Worm (Caenorhabditis elegans) whole organism, midembryonic: ENCODE results near the gene col-102.

Source experiments
- T22C8.4 ChIP-seq: fragments of 200-800 bp; sonication (Bioruptor generic); IDR thresholded peaks from 2 replicates; pipeline ENCODE4 v1.3.6; 2022; ENCODE audit warnings: missing genetic modification characterization, missing compliant biosample characterization
- cog-1 ChIP-seq: sonication (generic microtip); optimal IDR thresholded peaks from 2 replicates; lab custom pipeline; 2016; ENCODE audit warnings: missing genetic modification characterization, missing compliant biosample characterization
- flt-1 ChIP-seq: fragments of 200-800 bp; sonication (Bioruptor generic); IDR thresholded peaks from 2 replicates; pipeline ENCODE4 v1.3.6; 2022; ENCODE audit warnings: missing genetic modification characterization, missing compliant biosample characterization
- klf-2 ChIP-seq: fragments of 200-800 bp; sonication (Bioruptor generic); conservative IDR thresholded peaks from 2 replicates; pipeline ENCODE4 v1.3.6; 2022; ENCODE audit warnings: missing genetic modification reagents, missing genetic modification characterization, missing compliant biosample characterization
- med-1 ChIP-seq: sonication (generic microtip); optimal IDR thresholded peaks from 2 replicates; lab custom pipeline; 2017; ENCODE audit warnings: missing genetic modification characterization, mild to moderate bottlenecking, missing compliant biosample characterization, antibody characterized with exemption, missing genetic modification reagents; ENCODE audit not compliant: insufficient read depth
- ref-1 ChIP-seq: fragments of 200-800 bp; sonication (Bioruptor generic); conservative IDR thresholded peaks from 2 replicates; pipeline ENCODE4 v1.3.6; 2022; ENCODE audit warnings: missing genetic modification reagents, missing genetic modification characterization, missing compliant biosample characterization
- tab-1 ChIP-seq: fragments of 200-800 bp; sonication (Bioruptor generic); IDR thresholded peaks from 2 replicates; pipeline ENCODE4 v1.3.6; 2022; ENCODE audit warnings: missing genetic modification characterization, missing compliant biosample characterization
- ztf-23 ChIP-seq: fragments of 200-800 bp; sonication (Bioruptor generic); IDR thresholded peaks from 2 replicates; pipeline ENCODE4 v1.3.6; 2022; ENCODE audit warnings: missing genetic modification reagents, missing genetic modification characterization, missing compliant biosample characterization
- ztf-29 ChIP-seq: fragments of 200-800 bp; sonication (Bioruptor generic); IDR thresholded peaks from 2 replicates; pipeline ENCODE4 v1.3.6; 2022; ENCODE audit warnings: missing genetic modification reagents, missing genetic modification characterization, missing compliant biosample characterization

col-102 gene

ce11 chrIV:604817-605216 is 573 bp downstream of the col-102 start:
- TF ChIP-seq tab-1 (GFP tag; lab: Robert Waterston, UW) (no peak), T22C8.4 (no peak), ztf-29 (no peak), flt-1 (GFP tag; lab: Robert Waterston, UW) (no peak), med-1 (GFP tag; lab: Kevin White, UChicago) (no peak), ref-1 (GFP tag; lab: Robert Waterston, UW) (no peak), cog-1 (tag; lab: Kevin White, UChicago) (no peak), ztf-23 (GFP tag; lab: Robert Waterston, UW) (no peak), klf-2 (GFP tag; lab: Robert Waterston, UW) (no peak)

ce11 chrIV:605431-605830 is 1.2 kb downstream of the col-102 start:
- TF ChIP-seq T22C8.4: no peak
- no peak for TF ChIP-seq ztf-23 (GFP tag; lab: Robert Waterston, UW)
- no peak for TF ChIP-seq cog-1 (tag; lab: Kevin White, UChicago)
- TF ChIP-seq flt-1 (GFP tag; lab: Robert Waterston, UW): no peak
- no peak for TF ChIP-seq klf-2 (GFP tag; lab: Robert Waterston, UW)
- TF ChIP-seq tab-1 (GFP tag; lab: Robert Waterston, UW): no peak
- TF ChIP-seq ref-1 (GFP tag; lab: Robert Waterston, UW): no peak
- no peak for TF ChIP-seq ztf-29
- TF ChIP-seq med-1 (GFP tag; lab: Kevin White, UChicago): no peak

ce11 chrIV:606055-606454 is 1.8 kb downstream of the col-102 start, which contains the start of gene inx-18:
Gene inx-18 (plus strand): TSS chrIV:606355.
- no peak for TF ChIP-seq ztf-23 (GFP tag; lab: Robert Waterston, UW)
- no peak for TF ChIP-seq ref-1 (GFP tag; lab: Robert Waterston, UW)
- no peak for TF ChIP-seq flt-1 (GFP tag; lab: Robert Waterston, UW)
- no peak for TF ChIP-seq klf-2 (GFP tag; lab: Robert Waterston, UW)
- TF ChIP-seq cog-1 (tag; lab: Kevin White, UChicago): no peak
- no peak for TF ChIP-seq med-1 (GFP tag; lab: Kevin White, UChicago)
- no peak for TF ChIP-seq ztf-29
- no peak for TF ChIP-seq T22C8.4
- no peak for TF ChIP-seq tab-1 (GFP tag; lab: Robert Waterston, UW)

ce11 chrIV:607628-608027 is 3.4 kb downstream of the col-102 start:
- TF ChIP-seq tab-1 (GFP tag; lab: Robert Waterston, UW): no peak
- TF ChIP-seq ztf-23 (GFP tag; lab: Robert Waterston, UW): no peak

- TF ChIP-seq tab-1 (GFP tag; lab: Robert Waterston, UW): no peak
- TF ChIP-seq klf-2 (GFP tag; lab: Robert Waterston, UW): no peak
- no peak for TF ChIP-seq ztf-29
- TF ChIP-seq med-1 (GFP tag; lab: Kevin White, UChicago): no peak
- no peak for TF ChIP-seq flt-1 (GFP tag; lab: Robert Waterston, UW)
- TF ChIP-seq ztf-23 (GFP tag; lab: Robert Waterston, UW): no peak
- TF ChIP-seq cog-1 (tag; lab: Kevin White, UChicago): no peak
- TF ChIP-seq T22C8.4: no peak
- TF ChIP-seq ref-1 (GFP tag; lab: Robert Waterston, UW): no peak
Observed at ce11 chrIV:613155-613554, 8.9 kb downstream of the col-102 start.

- TF ChIP-seq ztf-29 (no peak), klf-2 (GFP tag; lab: Robert Waterston, UW) (no peak)
Observed at ce11 chrIV:615244-615643, 11.0 kb downstream of the col-102 start, which contains the start of gene C18H7.1. Gene C18H7.1 (plus strand): TSS chrIV:615544.

ce11 chrIV:619766-620165 is 15.5 kb downstream of the col-102 start:
- TF ChIP-seq T22C8.4: no peak
- TF ChIP-seq ref-1 (GFP tag; lab: Robert Waterston, UW): no peak
- TF ChIP-seq tab-1 (GFP tag; lab: Robert Waterston, UW): no peak
- TF ChIP-seq cog-1 (tag; lab: Kevin White, UChicago): no peak
- no peak for TF ChIP-seq klf-2 (GFP tag; lab: Robert Waterston, UW)
- no peak for TF ChIP-seq ztf-23 (GFP tag; lab: Robert Waterston, UW)
- TF ChIP-seq med-1 (GFP tag; lab: Kevin White, UChicago): no peak
- TF ChIP-seq flt-1 (GFP tag; lab: Robert Waterston, UW): no peak
- no peak for TF ChIP-seq ztf-29

ce11 chrIV:620324-620723 is 16.1 kb downstream of the col-102 start:
- peak; percentile 88 for TF ChIP-seq T22C8.4
- TF ChIP-seq ref-1 (GFP tag; lab: Robert Waterston, UW): peak; percentile 76
- peak; percentile 75 for TF ChIP-seq cog-1 (tag; lab: Kevin White, UChicago)
- TF ChIP-seq klf-2 (GFP tag; lab: Robert Waterston, UW): peak; percentile 74; the same call in 1 of the 2 replicates
- TF ChIP-seq med-1 (GFP tag; lab: Kevin White, UChicago): peak; percentile 64
- TF ChIP-seq ztf-29: peak; percentile 70; the same call in 1 of the 2 replicates
- TF ChIP-seq flt-1 (GFP tag; lab: Robert Waterston, UW): peak; percentile 94
- TF ChIP-seq tab-1 (GFP tag; lab: Robert Waterston, UW): peak; percentile 90
- TF ChIP-seq ztf-23 (GFP tag; lab: Robert Waterston, UW): peak; percentile 89

- no peak for TF ChIP-seq T22C8.4
- no peak for TF ChIP-seq ztf-29
- no peak for TF ChIP-seq ref-1 (GFP tag; lab: Robert Waterston, UW)
- TF ChIP-seq med-1 (GFP tag; lab: Kevin White, UChicago): no peak
- no peak for TF ChIP-seq ztf-23 (GFP tag; lab: Robert Waterston, UW)
- no peak for TF ChIP-seq klf-2 (GFP tag; lab: Robert Waterston, UW)
- TF ChIP-seq cog-1 (tag; lab: Kevin White, UChicago): no peak
- no peak for TF ChIP-seq tab-1 (GFP tag; lab: Robert Waterston, UW)
- no peak for TF ChIP-seq flt-1 (GFP tag; lab: Robert Waterston, UW)
Observed at ce11 chrIV:622989-623388, 18.7 kb downstream of the col-102 start.

- no peak for TF ChIP-seq ref-1 (GFP tag; lab: Robert Waterston, UW)
- TF ChIP-seq ztf-29: no peak
- TF ChIP-seq T22C8.4: no peak
- no peak for TF ChIP-seq ztf-23 (GFP tag; lab: Robert Waterston, UW)
- TF ChIP-seq klf-2 (GFP tag; lab: Robert Waterston, UW): no peak
- TF ChIP-seq tab-1 (GFP tag; lab: Robert Waterston, UW): no peak
- TF ChIP-seq flt-1 (GFP tag; lab: Robert Waterston, UW): no peak
- no peak for TF ChIP-seq med-1 (GFP tag; lab: Kevin White, UChicago)
- no peak for TF ChIP-seq cog-1 (tag; lab: Kevin White, UChicago)
Observed at ce11 chrIV:623876-624275, 19.6 kb downstream of the col-102 start.
